Worm (Caenorhabditis elegans) whole organism, L1 larva: ENCODE results near the gene coq-8.

ENCODE experiments used
- C04F5.9 ChIP-seq: sonication (generic microtip); optimal IDR thresholded peaks from 2 replicates; lab custom pipeline; 2016; ENCODE audit warnings: missing genetic modification characterization, missing compliant biosample characterization
- C34B4.2 ChIP-seq: sonication (generic microtip); optimal IDR thresholded peaks from 2 replicates; lab custom pipeline; 2017; ENCODE audit warnings: mild to moderate bottlenecking, missing genetic modification characterization, missing compliant biosample characterization
- Y116A8C.19 ChIP-seq: sonication (generic microtip); optimal IDR thresholded peaks from 2 replicates; lab custom pipeline; 2016; ENCODE audit warnings: missing compliant biosample characterization, missing genetic modification characterization, borderline replicate concordance
- ama-1 ChIP-seq: fragments of 150-350 bp; optimal IDR thresholded peaks from 2 replicates; lab custom pipeline; 2014
- blmp-1 ChIP-seq: fragments of 150-350 bp; optimal IDR thresholded peaks from 2 replicates; lab custom pipeline; 2014; ENCODE audit warnings: missing biosample characterization, missing genetic modification characterization
- ceh-82 ChIP-seq, 3 experiments: fragments of 150-350 bp in 1 of 3; sonication (generic microtip) in 2 of 3; optimal IDR thresholded peaks; 2 replicates each; lab custom pipeline; 2014 to 2017; ENCODE audit warnings: missing biosample characterization in 3 of 3, missing genetic modification characterization in 3 of 3
- ceh-88 ChIP-seq: fragments of 200-800 bp; sonication (Bioruptor generic); IDR thresholded peaks from 2 replicates; pipeline ENCODE4 v1.3.6; 2022; ENCODE audit warnings: missing genetic modification characterization, missing compliant biosample characterization
- ceh-90 ChIP-seq: sonication (generic microtip); optimal IDR thresholded peaks from 2 replicates; lab custom pipeline; 2016; ENCODE audit warnings: missing genetic modification characterization, missing compliant biosample characterization
- dpl-1 ChIP-seq, 3 experiments: fragments of 150-350 bp in 2 of 3; sonication (generic microtip) in 1 of 3; optimal IDR thresholded peaks; 2 replicates each; lab custom pipeline; 2014 to 2017; ENCODE audit warnings: missing biosample characterization in 3 of 3, missing genetic modification characterization in 3 of 3, missing genetic modification reagents in 3 of 3
- dsc-1 ChIP-seq: sonication (generic microtip); optimal IDR thresholded peaks from 2 replicates; lab custom pipeline; 2016; ENCODE audit warnings: mild to moderate bottlenecking, missing genetic modification characterization, missing compliant biosample characterization
- efl-3 ChIP-seq: fragments of 200-800 bp; sonication (Bioruptor generic); optimal IDR thresholded peaks from 2 replicates; lab custom pipeline; 2018; ENCODE audit warnings: mild to moderate bottlenecking, missing genetic modification characterization, missing compliant biosample characterization
- egl-13 ChIP-seq: sonication (generic microtip); optimal IDR thresholded peaks from 2 replicates; lab custom pipeline; 2016; ENCODE audit warnings: missing genotype, missing genetic modification reagents, missing genetic modification characterization, missing compliant biosample characterization
- elt-2 ChIP-seq: sonication (generic microtip); optimal IDR thresholded peaks from 2 replicates; lab custom pipeline; 2016; ENCODE audit warnings: missing genetic modification characterization, mild to moderate bottlenecking, inconsistent platforms, missing compliant biosample characterization, missing genetic modification reagents
- elt-3 ChIP-seq, 6 experiments: fragments of 150-350 bp in 1 of 6; sonication (generic microtip); optimal IDR thresholded peaks; 2 replicates each; lab custom pipeline; 2017 to 2018; ENCODE audit warnings: missing biosample characterization in 6 of 6, missing genetic modification characterization in 6 of 6, inconsistent platforms in 1 of 6
- fkh-10 ChIP-seq: sonication (generic microtip); optimal IDR thresholded peaks from 2 replicates; lab custom pipeline; 2017; ENCODE audit warnings: missing biosample characterization, missing genetic modification reagents, missing genetic modification characterization
- fos-1 ChIP-seq: fragments of 150-350 bp; optimal IDR thresholded peaks from 2 replicates; lab custom pipeline; 2014; ENCODE audit warnings: missing biosample characterization, missing genetic modification characterization
- hlh-4 ChIP-seq: sonication (generic microtip); optimal IDR thresholded peaks from 2 replicates; lab custom pipeline; 2016; ENCODE audit warnings: mild to moderate bottlenecking, missing genetic modification characterization, missing compliant biosample characterization
- isw-1 ChIP-seq: fragments of 200-800 bp; sonication (Bioruptor generic); IDR thresholded peaks from 2 replicates; pipeline ENCODE4 v1.3.6; 2022; ENCODE audit warnings: missing genetic modification characterization, missing compliant biosample characterization
- lin-13 ChIP-seq: fragments of 150-350 bp; optimal IDR thresholded peaks from 2 replicates; lab custom pipeline; 2014; ENCODE audit warnings: missing biosample characterization, missing genetic modification reagents, missing genetic modification characterization
- lin-14 ChIP-seq: fragments of 200-800 bp; sonication (Bioruptor generic); optimal IDR thresholded peaks from 2 replicates; lab custom pipeline; 2018; ENCODE audit warnings: mild to moderate bottlenecking, missing genetic modification characterization, moderate library complexity, missing compliant biosample characterization
- lin-35 ChIP-seq, 2 experiments: fragments of 150-350 bp; optimal IDR thresholded peaks; 2 replicates each; lab custom pipeline; 2014; ENCODE audit warnings: missing biosample characterization in 2 of 2, missing genetic modification characterization in 2 of 2, missing genetic modification reagents in 2 of 2
- lin-39 ChIP-seq: fragments of 150-350 bp; optimal IDR thresholded peaks from 2 replicates; lab custom pipeline; 2014; ENCODE audit warnings: missing biosample characterization, missing genetic modification reagents, missing genetic modification characterization
- mep-1 ChIP-seq: fragments of 150-350 bp; optimal IDR thresholded peaks from 2 replicates; lab custom pipeline; 2014; ENCODE audit warnings: missing biosample characterization, missing genetic modification characterization
- nhr-20 ChIP-seq: sonication (generic microtip); optimal IDR thresholded peaks from 2 replicates; lab custom pipeline; 2016; ENCODE audit warnings: mild to moderate bottlenecking, missing genetic modification characterization, missing compliant biosample characterization
- nhr-28 ChIP-seq: fragments of 150-350 bp; optimal IDR thresholded peaks from 2 replicates; lab custom pipeline; 2014; ENCODE audit warnings: missing biosample characterization, missing genetic modification characterization
- nhr-47 ChIP-seq: sonication (generic microtip); optimal IDR thresholded peaks from 2 replicates; lab custom pipeline; 2016; ENCODE audit warnings: mild to moderate bottlenecking, missing genetic modification characterization, moderate library complexity, missing compliant biosample characterization
- nhr-77 ChIP-seq: fragments of 150-350 bp; optimal IDR thresholded peaks from 2 replicates; lab custom pipeline; 2014; ENCODE audit warnings: missing biosample characterization, missing genetic modification characterization
- nhr-90 ChIP-seq: sonication (generic microtip); optimal IDR thresholded peaks from 2 replicates; lab custom pipeline; 2016; ENCODE audit warnings: mild to moderate bottlenecking, missing genetic modification characterization, missing compliant biosample characterization; ENCODE audit not compliant: poor library complexity
- pag-3 ChIP-seq: sonication (generic microtip); optimal IDR thresholded peaks from 2 replicates; lab custom pipeline; 2017; ENCODE audit warnings: missing genetic modification characterization, mild to moderate bottlenecking, missing compliant biosample characterization, antibody characterized with exemption, borderline replicate concordance; ENCODE audit not compliant: insufficient read depth
- pqm-1 ChIP-seq: sonication (generic microtip); optimal IDR thresholded peaks from 3 replicates; lab custom pipeline; 2017; ENCODE audit warnings: missing biosample characterization, missing genetic modification characterization
- rnt-1 ChIP-seq: sonication (generic microtip); optimal IDR thresholded peaks from 2 replicates; lab custom pipeline; 2016; ENCODE audit warnings: mild to moderate bottlenecking, missing genetic modification characterization, moderate library complexity, missing compliant biosample characterization
- skn-1 ChIP-seq: fragments of 150-350 bp; optimal IDR thresholded peaks from 2 replicates; lab custom pipeline; 2014; ENCODE audit warnings: missing biosample characterization, missing genetic modification characterization
- sox-4 ChIP-seq: sonication (generic microtip); optimal IDR thresholded peaks from 2 replicates; lab custom pipeline; 2016; ENCODE audit warnings: missing genetic modification characterization, missing compliant biosample characterization
- swsn-7 ChIP-seq: sonication (generic microtip); optimal IDR thresholded peaks from 2 replicates; lab custom pipeline; 2016; ENCODE audit warnings: missing genetic modification characterization, missing compliant biosample characterization
- unc-62 ChIP-seq: fragments of 150-350 bp; optimal IDR thresholded peaks from 2 replicates; lab custom pipeline; 2014; ENCODE audit warnings: missing biosample characterization, missing genetic modification reagents, missing genetic modification characterization
- unc-86 ChIP-seq: sonication (generic microtip); optimal IDR thresholded peaks from 2 replicates; lab custom pipeline; 2016; ENCODE audit warnings: missing genetic modification characterization, missing compliant biosample characterization
- unc-98 ChIP-seq: fragments of 200-800 bp; sonication (Bioruptor generic); IDR thresholded peaks from 2 replicates; pipeline ENCODE4 v1.3.6; 2022; ENCODE audit warnings: missing genetic modification characterization, missing compliant biosample characterization
- vab-15 ChIP-seq: sonication (generic microtip); optimal IDR thresholded peaks from 2 replicates; lab custom pipeline; 2017; ENCODE audit warnings: missing genotype, mild to moderate bottlenecking, missing genetic modification characterization, missing compliant biosample characterization
- zag-1 ChIP-seq: fragments of 150-350 bp; optimal IDR thresholded peaks from 2 replicates; lab custom pipeline; 2014; ENCODE audit warnings: missing biosample characterization, missing genetic modification characterization

Gene coq-8

DNA sequence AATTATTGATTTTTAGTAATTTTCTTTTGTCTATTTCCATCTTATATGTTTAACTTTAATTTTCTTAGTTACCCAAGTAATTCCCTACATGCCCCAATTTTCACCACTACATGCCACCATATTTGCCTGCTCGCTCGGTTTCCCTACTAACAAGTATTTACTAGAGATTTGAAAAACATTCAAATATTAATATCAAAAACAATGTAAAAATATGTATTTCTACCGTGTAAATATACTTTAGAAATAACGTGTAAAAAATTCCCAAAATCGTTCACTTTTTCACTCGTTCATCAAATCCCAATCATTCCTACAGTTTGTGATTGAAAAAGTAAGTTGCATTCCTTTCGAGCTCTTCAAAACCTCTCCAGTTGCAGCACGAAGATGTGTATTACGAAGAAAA lies 36.6 kb upstream of the coq-8 start, which contains the start of gene F26A1.3:
TSS of gene F26A1.3 (plus strand) at position 301 of the 400 bp plus-strand sequence.
- TF ChIP-seq egl-13 (tag; lab: Kevin White, UChicago): no peak
- TF ChIP-seq ceh-82 (tag; optimal IDR thresholded peaks at IDR 0.05; lab: Kevin White, UChicago): no peak
- no peak for TF ChIP-seq lin-39 (tag; lab: Kevin White, UChicago)
- TF ChIP-seq dpl-1 (GFP tag; optimal IDR thresholded peaks at IDR 0.05; lab: Kevin White, UChicago): no peak
- no peak for TF ChIP-seq nhr-28 (tag; lab: Kevin White, UChicago)
- no peak for TF ChIP-seq mep-1 (tag; lab: Kevin White, UChicago)
- TF ChIP-seq ama-1 (lab: Kevin White, UChicago): no peak
- TF ChIP-seq fos-1 (tag; lab: Kevin White, UChicago): no peak
- TF ChIP-seq lin-35 (GFP tag; optimal IDR thresholded peaks at IDR 0.05; lab: Kevin White, UChicago): no peak
- TF ChIP-seq elt-2 (tag; lab: Kevin White, UChicago): no peak
- TF ChIP-seq blmp-1: no peak
- no peak for TF ChIP-seq lin-14
- TF ChIP-seq C34B4.2 (tag; lab: Kevin White, UChicago): no peak
- no peak for TF ChIP-seq hlh-4 (tag; lab: Kevin White, UChicago)
- no peak for TF ChIP-seq sox-4 (tag; lab: Kevin White, UChicago)
- TF ChIP-seq nhr-20 (tag; lab: Kevin White, UChicago): no peak
- no peak for TF ChIP-seq rnt-1
- TF ChIP-seq nhr-77 (tag; lab: Kevin White, UChicago): no peak
- TF ChIP-seq, all 84 proteins: peak for 0

ce11 chrIII:4829440-4829839 lies 33.8 kb upstream of the coq-8 start, which contains the start of gene F26A1.9:
F26A1.9 (minus strand) TSS chrIII:4829540.
- no peak for TF ChIP-seq unc-62 (GFP tag; lab: Kevin White, UChicago)
- TF ChIP-seq C04F5.9 (tag; lab: Kevin White, UChicago): no peak
- TF ChIP-seq unc-86 (tag; lab: Kevin White, UChicago): no peak
- TF ChIP-seq vab-15 (tag; lab: Kevin White, UChicago): no peak
- TF ChIP-seq unc-98: no peak
- TF ChIP-seq Y116A8C.19 (tag; lab: Kevin White, UChicago): no peak
- no peak for TF ChIP-seq efl-3 (GFP tag; lab: Kevin White, UChicago)
- TF ChIP-seq nhr-90: no peak
- no peak for TF ChIP-seq ceh-88 (GFP tag; lab: Robert Waterston, UW)

DNA sequence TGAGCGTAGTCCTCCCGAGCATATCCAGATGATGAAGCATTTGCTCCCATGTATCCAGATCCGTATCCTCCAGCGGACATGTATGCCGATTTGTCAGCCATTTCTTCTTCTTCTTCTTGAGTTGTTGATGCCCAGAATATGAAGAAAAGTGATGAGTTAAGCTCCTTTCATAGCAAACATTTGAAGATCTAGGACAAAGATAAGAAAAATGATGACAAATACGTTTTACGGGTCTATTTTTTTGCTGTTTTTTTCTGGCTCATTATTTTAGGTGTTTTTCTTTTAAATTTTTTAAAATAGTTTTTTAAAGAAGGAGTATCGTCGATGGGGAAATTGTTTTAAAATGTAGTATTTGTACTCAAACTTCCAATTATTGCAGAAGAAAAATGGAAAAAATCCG lies 33.0 kb upstream of the coq-8 start, which contains the start of gene nspd-9:
TSS of gene nspd-9 (minus strand) at position 101 of the 400 bp plus-strand sequence.
- TF ChIP-seq zag-1 (tag; lab: Kevin White, UChicago): no peak
- TF ChIP-seq isw-1 (GFP tag; lab: Robert Waterston, UW): no peak
- no peak for TF ChIP-seq ceh-90 (tag; lab: Kevin White, UChicago)
- TF ChIP-seq swsn-7 (tag; lab: Kevin White, UChicago): no peak
- no peak for TF ChIP-seq pag-3 (tag; lab: Kevin White, UChicago)
- no peak for TF ChIP-seq dsc-1 (tag; lab: Kevin White, UChicago)
- no peak for TF ChIP-seq nhr-47 (tag; lab: Kevin White, UChicago)
- no peak for TF ChIP-seq elt-3 (tag; optimal IDR thresholded peaks at IDR 0.05; lab: Kevin White, UChicago)
- TF ChIP-seq ceh-88 (GFP tag; lab: Robert Waterston, UW): no peak
- TF ChIP-seq fkh-10 (GFP tag; lab: Kevin White, UChicago): no peak
- TF ChIP-seq lin-13 (GFP tag; lab: Kevin White, UChicago): no peak
- no peak for TF ChIP-seq lin-39 (tag; lab: Kevin White, UChicago)
- TF ChIP-seq pqm-1 (tag; lab: Kevin White, UChicago): no peak
- no peak for TF ChIP-seq dpl-1 (GFP tag; optimal IDR thresholded peaks at IDR 0.05; lab: Kevin White, UChicago)
- TF ChIP-seq C04F5.9 (tag; lab: Kevin White, UChicago): no peak
- TF ChIP-seq skn-1 (tag; lab: Kevin White, UChicago): no peak
- no peak for TF ChIP-seq egl-13 (tag; lab: Kevin White, UChicago)
